Worm (Caenorhabditis elegans): ENCODE measurements around the gene F21G4.3.

DNA sequence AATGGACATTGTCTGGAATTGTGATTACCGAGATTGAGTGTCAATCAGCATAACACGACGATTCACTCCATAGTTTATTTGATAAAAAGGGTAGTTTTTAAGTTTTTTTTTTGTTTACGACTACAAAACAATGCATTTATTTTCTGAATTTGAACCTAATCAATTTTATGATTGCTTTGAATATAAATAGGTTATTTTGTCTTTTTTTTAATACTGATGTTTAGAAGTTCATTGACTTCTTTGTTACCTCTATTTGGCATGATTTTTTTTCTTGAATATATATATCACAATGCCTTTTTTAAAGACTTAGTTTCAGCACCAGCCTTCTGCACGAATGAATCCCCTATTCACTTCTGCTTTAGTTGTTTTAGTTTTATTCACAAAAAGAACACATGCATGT is 25.4 kb upstream of the F21G4.3 start, which contains the start of gene R07B1.13:
- TF ChIP-seq ztf-25 (GFP tag; IDR thresholded peaks at IDR 0.05) (no peak), K12H6.12 (tag; optimal IDR thresholded peaks at IDR 0.05) (no peak), Y56A3A.18 (GFP tag; IDR thresholded peaks at IDR 0.05) (no peak), him-1 (tag; optimal IDR thresholded peaks at IDR 0.05) (no peak), ceh-27 (GFP tag; optimal IDR thresholded peaks at IDR 0.05) (no peak), ekl-4 (GFP tag; IDR thresholded peaks at IDR 0.05) (no peak), T07F8.4 (tag; optimal IDR thresholded peaks at IDR 0.05) (no peak), akir-1 (GFP tag; optimal IDR thresholded peaks at IDR 0.05) (no peak), efl-1 (GFP tag; optimal IDR thresholded peaks at IDR 0.05) (no peak), B0019.2 (GFP tag; conservative IDR thresholded peaks at IDR 0.05) (no peak), cebp-2 (GFP tag; IDR thresholded peaks at IDR 0.05) (no peak), aptf-2 (GFP tag; conservative IDR thresholded peaks at IDR 0.05) (no peak), F52B5.7 (tag; optimal IDR thresholded peaks at IDR 0.05) (no peak), sptf-2 (GFP tag; optimal IDR thresholded peaks at IDR 0.05) (no peak)

All from whole organism, young adult.